Fruit fly (Drosophila melanogaster): ENCODE data around the gene CG3164.

CG3164 gene

dm6 chr2L:81198-81597 lies 49.4 kb downstream of the CG3164 start (continued):
- TF ChIP-seq CG17385 (GFP tag; optimal IDR thresholded peaks at IDR 0.05) (peak; percentile 47), unpg (GFP tag; optimal IDR thresholded peaks at IDR 0.05) (peak; percentile 47), otp (GFP tag; IDR thresholded peaks at IDR 0.05) (peak; percentile 10; the same call in 1 of the 3 replicates), CG17568 (GFP tag; optimal IDR thresholded peaks at IDR 0.05) (peak; percentile 72), CG12219 (GFP tag; optimal IDR thresholded peaks at IDR 0.05) (peak; percentile 50), CG3407 (GFP tag; optimal IDR thresholded peaks at IDR 0.05) (peak; percentile 60), Rx (GFP tag; IDR thresholded peaks at IDR 0.05) (no peak), Nf-YB (GFP tag; optimal IDR thresholded peaks at IDR 0.05) (peak; percentile 27), CG31365 (tag; optimal IDR thresholded peaks at IDR 0.05) (peak; percentile 40), kah (GFP tag; optimal IDR thresholded peaks at IDR 0.05) (peak; percentile 38), luna (GFP tag; optimal IDR thresholded peaks at IDR 0.05) (no peak), B-H1 (GFP tag; IDR thresholded peaks at IDR 0.05) (no peak), Med (GFP tag) (peak; percentile 74), Ravus (GFP tag; IDR thresholded peaks at IDR 0.05) (no peak), Sry-β (GFP tag; optimal IDR thresholded peaks at IDR 0.05) (no peak), bab2 (GFP tag; optimal IDR thresholded peaks at IDR 0.05) (no peak), CG2875 (GFP tag; optimal IDR thresholded peaks at IDR 0.05) (peak; percentile 66), CG13123 (GFP tag; optimal IDR thresholded peaks at IDR 0.05) (no peak), dan (GFP tag; IDR thresholded peaks at IDR 0.05) (no peak), CG10366 (GFP tag; IDR thresholded peaks at IDR 0.05) (no peak), p53 (GFP tag; optimal IDR thresholded peaks at IDR 0.05) (no peak), CG2202 (tag; optimal IDR thresholded peaks at IDR 0.05) (no peak), CG7556 (GFP tag; optimal IDR thresholded peaks at IDR 0.05) (peak; percentile 46), CG3726 (GFP tag; IDR thresholded peaks at IDR 0.05) (no peak), odd (GFP tag; optimal IDR thresholded peaks at IDR 0.05) (peak; percentile 71), Max (GFP tag; optimal IDR thresholded peaks at IDR 0.05) (no peak), CG1603 (tag; optimal IDR thresholded peaks at IDR 0.05) (peak; percentile 8), D (optimal IDR thresholded peaks at IDR 0.05) (no peak), D (GFP tag; optimal IDR thresholded peaks at IDR 0.05) (peak; percentile 30), CG12659 (GFP tag; optimal IDR thresholded peaks at IDR 0.05) (peak; percentile 23), CG4424 (GFP tag; optimal IDR thresholded peaks at IDR 0.05) (peak; percentile 14), HLH3B (GFP tag; IDR thresholded peaks at IDR 0.05) (no peak; the same call in 1 of the 2 replicates), slbo (GFP tag; IDR thresholded peaks at IDR 0.05) (no peak), CG16779 (GFP tag; IDR thresholded peaks at IDR 0.05) (no peak), chm (GFP tag; IDR thresholded peaks at IDR 0.05) (no peak), hkb (optimal IDR thresholded peaks at IDR 0.05) (no peak), hkb (GFP tag; IDR thresholded peaks at IDR 0.05) (peak; percentile 53; the same call in 1 of the 2 replicates), sim (GFP tag; IDR thresholded peaks at IDR 0.05) (no peak), Oli (tag; optimal IDR thresholded peaks at IDR 0.05) (no peak), Xrp1 (GFP tag; IDR thresholded peaks at IDR 0.05) (peak; percentile 55), CG2678 (tag; optimal IDR thresholded peaks at IDR 0.05) (peak; percentile 63), eve (GFP tag; optimal IDR thresholded peaks at IDR 0.05) (no peak), HHEX (GFP tag; optimal IDR thresholded peaks at IDR 0.05) (peak; percentile 58), Fer1 (GFP tag; optimal IDR thresholded peaks at IDR 0.05) (peak; percentile 76), sens (GFP tag) (peak; percentile 79), slou (GFP tag; optimal IDR thresholded peaks at IDR 0.05) (no peak), CG10431 (GFP tag; optimal IDR thresholded peaks at IDR 0.05) (peak; percentile 64), inv (GFP tag; IDR thresholded peaks at IDR 0.05; ENCODE audit: partially characterized antibody) (no peak), CG6683 (GFP tag; optimal IDR thresholded peaks at IDR 0.05) (peak; percentile 53), Side (GFP tag; optimal IDR thresholded peaks at IDR 0.05) (peak; percentile 46), CG33557 (GFP tag; optimal IDR thresholded peaks at IDR 0.05) (peak; percentile 26), CG8359 (GFP tag; optimal IDR thresholded peaks at IDR 0.05; ENCODE audit: borderline replicate concordance) (peak; percentile 38)

Data from whole organism, embryonic.